Fruit fly (Drosophila melanogaster) whole organism, pupa: ENCODE data around the gene loh.

Experiments used
- CG10348 ChIP-seq: fragments of 200-800 bp; sonication (Bioruptor generic); IDR thresholded peaks from 2 replicates; pipeline ENCODE4 v1.3.6; 2022; ENCODE audit warnings: missing biosample characterization, missing genetic modification characterization
- EcR ChIP-seq: fragments of 200-800 bp; sonication (Bioruptor generic); optimal IDR thresholded peaks from 3 replicates; lab custom pipeline; 2019; ENCODE audit warnings: missing biosample characterization, missing genetic modification characterization, mild to moderate bottlenecking, moderate library complexity, missing genetic modification reagents

dm6 chr2L:10479859-10480258 is 37.5 kb downstream of the loh start:
- no peak for TF ChIP-seq EcR (GFP tag; lab: Kevin White, UChicago)
- TF ChIP-seq CG10348 (GFP tag; lab: Robert Waterston, UW): no peak
